Fruit fly (Drosophila melanogaster): Measurements from ENCODE around the gene Flo2.

Flo2 gene

dm6 chrX:14840417-14840872 lies 1.3 kb downstream of the Flo2 start (continued):
- TF ChIP-seq rib (GFP tag; IDR thresholded peaks at IDR 0.05), result no peak
- no peak for TF ChIP-seq danr (GFP tag; IDR thresholded peaks at IDR 0.05)
- no peak for TF ChIP-seq Awh (GFP tag; IDR thresholded peaks at IDR 0.05)
- no peak for TF ChIP-seq CG6254 (GFP tag; optimal IDR thresholded peaks at IDR 0.05)
- TF ChIP-seq CG3847 (GFP tag; IDR thresholded peaks at IDR 0.05), result peak; percentile 37
- no peak for TF ChIP-seq ato (GFP tag; IDR thresholded peaks at IDR 0.05; ENCODE audit: partially characterized antibody)
- TF ChIP-seq nerfin-1 (tag; optimal IDR thresholded peaks at IDR 0.05), result peak; percentile 2
- TF ChIP-seq TFAM (GFP tag; optimal IDR thresholded peaks at IDR 0.05), result no peak
- peak; percentile 21 for TF ChIP-seq caup (GFP tag; optimal IDR thresholded peaks at IDR 0.05; ENCODE audit: severe bottlenecking)
- 0 out of 2 replicates have a peak, but pooled peaks have one; percentile 6 for TF ChIP-seq ranshi (GFP tag; IDR thresholded peaks at IDR 0.05)
- no peak for TF ChIP-seq CG12104 (GFP tag; optimal IDR thresholded peaks at IDR 0.05)
- peak; percentile 24 for TF ChIP-seq Ets65A (GFP tag)
- TF ChIP-seq CG10274 (GFP tag; optimal IDR thresholded peaks at IDR 0.05), result no peak
- no peak for TF ChIP-seq CG10959 (GFP tag; IDR thresholded peaks at IDR 0.05)
- no peak for TF ChIP-seq toy (GFP tag; IDR thresholded peaks at IDR 0.05)
- no peak for TF ChIP-seq sens (GFP tag)
- no peak for TF ChIP-seq CG31365 (tag; optimal IDR thresholded peaks at IDR 0.05)
- peak; percentile 73 for TF ChIP-seq CG11504 (tag; optimal IDR thresholded peaks at IDR 0.05)
- TF ChIP-seq gcm (GFP tag; optimal IDR thresholded peaks at IDR 0.05), result peak; percentile 56
- no peak for TF ChIP-seq trh (GFP tag; optimal IDR thresholded peaks at IDR 0.05)
- TF ChIP-seq D19B (GFP tag; optimal IDR thresholded peaks at IDR 0.05), result peak; percentile 6
- TF ChIP-seq dysf (GFP tag; IDR thresholded peaks at IDR 0.05), result peak; percentile 56; the same call in 2 of the 3 replicates
- no peak for TF ChIP-seq Bteb2 (GFP tag; optimal IDR thresholded peaks at IDR 0.05)
- TF ChIP-seq ems (GFP tag; optimal IDR thresholded peaks at IDR 0.05), result no peak
- no peak for TF ChIP-seq corto (GFP tag; optimal IDR thresholded peaks at IDR 0.05)
- no peak for TF ChIP-seq mam (GFP tag; optimal IDR thresholded peaks at IDR 0.05)
- 0 out of 2 replicates have a peak, but pooled peaks have one; percentile 11 for TF ChIP-seq Ptx1 (GFP tag; IDR thresholded peaks at IDR 0.05)
- no peak for TF ChIP-seq CG13287 (GFP tag; IDR thresholded peaks at IDR 0.05; ENCODE audit: partially characterized antibody)
- no peak for TF ChIP-seq Hey (tag; optimal IDR thresholded peaks at IDR 0.05)
- TF ChIP-seq CG9727 (GFP tag; optimal IDR thresholded peaks at IDR 0.05), result peak; percentile 28
- TF ChIP-seq B-H2 (GFP tag; optimal IDR thresholded peaks at IDR 0.05), result no peak
- peak; percentile 11 for TF ChIP-seq CG6854 (GFP tag; optimal IDR thresholded peaks at IDR 0.05)
- no peak for TF ChIP-seq ham (GFP tag; IDR thresholded peaks at IDR 0.05)
- no peak for TF ChIP-seq gcm2 (GFP tag; optimal IDR thresholded peaks at IDR 0.05)
- no peak for TF ChIP-seq sens-2 (GFP tag; IDR thresholded peaks at IDR 0.05)
- no peak for TF ChIP-seq Sry-δ (GFP tag; optimal IDR thresholded peaks at IDR 0.05)
- TF ChIP-seq stc (GFP tag; IDR thresholded peaks at IDR 0.05), result no peak
- no peak for TF ChIP-seq lbe (GFP tag; optimal IDR thresholded peaks at IDR 0.05)
- no peak for TF ChIP-seq jumu (GFP tag; optimal IDR thresholded peaks at IDR 0.05)
- TF ChIP-seq CG5245 (GFP tag; optimal IDR thresholded peaks at IDR 0.05), result no peak
- TF ChIP-seq Mes4 (GFP tag; optimal IDR thresholded peaks at IDR 0.05), result no peak
- TF ChIP-seq CrebB (tag; optimal IDR thresholded peaks at IDR 0.05), result no peak
- no peak for TF ChIP-seq Aef1 (GFP tag; IDR thresholded peaks at IDR 0.05)
- no peak for TF ChIP-seq aop (GFP tag; IDR thresholded peaks at IDR 0.05)
- no peak for TF ChIP-seq CG4707 (GFP tag; optimal IDR thresholded peaks at IDR 0.05)
- peak; percentile 75 for TF ChIP-seq slbo (GFP tag; IDR thresholded peaks at IDR 0.05)
- TF ChIP-seq CG14710 (tag; optimal IDR thresholded peaks at IDR 0.05), result peak; percentile 24
- TF ChIP-seq sr (GFP tag; IDR thresholded peaks at IDR 0.05), result no peak
- no peak for TF ChIP-seq CG4328 (GFP tag; optimal IDR thresholded peaks at IDR 0.05)
- TF ChIP-seq Dek (tag; optimal IDR thresholded peaks at IDR 0.05), result no peak
- TF ChIP-seq ab (GFP tag; optimal IDR thresholded peaks at IDR 0.05), result no peak
- no peak for TF ChIP-seq Adf1 (GFP tag; IDR thresholded peaks at IDR 0.05)
